Worm (Caenorhabditis elegans) whole organism, mixed stage, embryonic: ENCODE results near the gene nol-56.

Experiments
- elt-3 ChIP-seq: fragments of 150-350 bp; optimal IDR thresholded peaks from 2 replicates; lab custom pipeline; 2014; ENCODE audit warnings: missing biosample characterization, missing genetic modification characterization
- nhr-28 ChIP-seq: fragments of 150-350 bp; optimal IDR thresholded peaks from 2 replicates; lab custom pipeline; 2014; ENCODE audit warnings: missing biosample characterization, missing genetic modification characterization
- nhr-76 ChIP-seq: sonication (generic microtip); optimal IDR thresholded peaks from 2 replicates; lab custom pipeline; 2017; ENCODE audit warnings: missing biosample characterization, missing genetic modification characterization
- snpc-4 ChIP-seq: fragments of 150-350 bp; optimal IDR thresholded peaks from 2 replicates; lab custom pipeline; 2014; ENCODE audit warnings: missing biosample characterization, missing genetic modification characterization
- unc-120 ChIP-seq: sonication (generic microtip); optimal IDR thresholded peaks from 2 replicates; lab custom pipeline; 2017; ENCODE audit warnings: missing genetic modification characterization, missing compliant biosample characterization; ENCODE audit not compliant: poor library complexity, severe bottlenecking
- unc-62 ChIP-seq: fragments of 150-350 bp; optimal IDR thresholded peaks from 2 replicates; lab custom pipeline; 2014; ENCODE audit warnings: missing biosample characterization, missing genetic modification reagents, missing genetic modification characterization
- ztf-11 ChIP-seq: fragments of 150-350 bp; optimal IDR thresholded peaks from 2 replicates; lab custom pipeline; 2014; ENCODE audit warnings: missing biosample characterization, missing genetic modification characterization

DNA sequence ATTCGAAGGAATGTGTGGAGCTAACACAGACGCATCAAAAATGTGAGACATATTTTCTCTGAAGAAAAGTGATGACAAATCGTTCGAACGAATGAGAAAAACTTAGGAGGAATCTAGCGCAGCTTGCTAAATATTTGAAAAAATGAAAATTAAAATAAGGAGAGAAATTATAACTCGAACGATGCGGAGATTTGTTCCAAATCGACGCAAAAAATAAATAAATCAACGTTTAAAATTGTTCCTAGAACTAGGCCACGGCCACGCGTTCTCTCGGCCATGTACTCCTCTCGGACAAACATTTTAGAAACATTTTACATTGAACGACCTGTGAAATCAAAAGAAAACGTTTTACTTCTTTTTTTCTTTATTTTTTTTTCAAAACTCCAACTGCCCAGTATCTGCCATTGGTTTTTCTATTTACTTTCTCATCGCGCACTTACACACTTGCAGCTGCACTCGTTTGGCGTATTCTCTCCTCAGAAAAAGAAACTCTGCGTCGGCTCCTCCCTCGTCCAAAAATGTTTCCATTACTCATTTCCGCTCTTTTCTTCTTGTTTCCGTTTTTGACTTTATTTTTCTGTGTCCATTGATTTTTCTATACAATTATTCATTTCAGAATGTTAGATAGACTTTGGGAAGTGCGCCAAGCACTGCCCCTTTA, 32.5 kb downstream of the nol-56 start, which contains the start of the genes gna-1 and B0024.13:
- no peak for TF ChIP-seq nhr-28 (tag; lab: Kevin White, UChicago)
- TF ChIP-seq snpc-4 = no peak
- TF ChIP-seq unc-120 (tag; lab: Kevin White, UChicago) = no peak
- TF ChIP-seq elt-3 (tag; lab: Kevin White, UChicago) = no peak
- TF ChIP-seq ztf-11 (tag; lab: Kevin White, UChicago) = no peak
- TF ChIP-seq unc-62 (GFP tag; lab: Kevin White, UChicago) = no peak
- TF ChIP-seq nhr-76 (tag; lab: Kevin White, UChicago) = no peak
